Fruit fly (Drosophila melanogaster) whole organism, prepupa: ENCODE results near the gene Syx1A.

Experiments
- Blimp-1 ChIP-seq: fragments of 200-800 bp; sonication (Bioruptor generic); optimal IDR thresholded peaks from 3 replicates; lab custom pipeline; 2017; ENCODE audit warnings: missing biosample characterization, missing genetic modification characterization, mild to moderate bottlenecking, moderate library complexity, missing genetic modification reagents
- CG10631 ChIP-seq: fragments of 200-800 bp; sonication (Bioruptor generic); optimal IDR thresholded peaks from 2 replicates; lab custom pipeline; 2016; ENCODE audit warnings: missing biosample characterization, missing genetic modification characterization
- CG10669 ChIP-seq: fragments of 200-800 bp; sonication (Bioruptor generic); optimal IDR thresholded peaks from 3 replicates; lab custom pipeline; 2018; ENCODE audit warnings: missing biosample characterization, mild to moderate bottlenecking, missing genetic modification characterization, moderate library complexity
- CG15336 ChIP-seq: fragments of 200-800 bp; sonication (Bioruptor generic); IDR thresholded peaks from 2 replicates; pipeline ENCODE4 v1.3.6; 2022; ENCODE audit warnings: missing biosample characterization, missing genetic modification characterization
- CG16779 ChIP-seq: fragments of 200-800 bp; sonication (Bioruptor generic); optimal IDR thresholded peaks from 3 replicates; lab custom pipeline; 2017; ENCODE audit warnings: missing biosample characterization, mild to moderate bottlenecking, missing genetic modification characterization
- CG3032 ChIP-seq: fragments of 200-800 bp; optimal IDR thresholded peaks from 2 replicates; lab custom pipeline; 2019; ENCODE audit warnings: missing biosample characterization, mild to moderate bottlenecking, missing genetic modification characterization, moderate library complexity
- CG31627 ChIP-seq: fragments of 200-800 bp; sonication (Bioruptor generic); optimal IDR thresholded peaks from 3 replicates; lab custom pipeline; 2016; ENCODE audit warnings: missing biosample characterization, missing genetic modification characterization
- CG32006 ChIP-seq: fragments of 200-800 bp; sonication (Bioruptor generic); optimal IDR thresholded peaks from 3 replicates; lab custom pipeline; 2017; ENCODE audit warnings: missing biosample characterization, mild to moderate bottlenecking, missing genetic modification characterization
- CG4318 ChIP-seq: fragments of 200-800 bp; sonication (Bioruptor generic); optimal IDR thresholded peaks from 3 replicates; lab custom pipeline; 2017; ENCODE audit warnings: missing biosample characterization, mild to moderate bottlenecking, missing genetic modification characterization
- CG6163 ChIP-seq: fragments of 200-800 bp; sonication (Bioruptor generic); IDR thresholded peaks from 3 replicates; pipeline ENCODE4 v1.3.6; 2022; ENCODE audit warnings: missing biosample characterization, missing genetic modification characterization
- CG6276 ChIP-seq: fragments of 200-800 bp; sonication (Bioruptor generic); optimal IDR thresholded peaks from 2 replicates; lab custom pipeline; 2017; ENCODE audit warnings: missing biosample characterization, mild to moderate bottlenecking, missing genetic modification characterization
- CG6808 ChIP-seq: fragments of 200-800 bp; sonication (Bioruptor generic); optimal IDR thresholded peaks from 3 replicates; lab custom pipeline; 2017; ENCODE audit warnings: missing biosample characterization, missing genetic modification characterization, mild to moderate bottlenecking, moderate library complexity, missing genetic modification reagents
- CG8632 ChIP-seq: fragments of 200-800 bp; sonication (Bioruptor generic); optimal IDR thresholded peaks from 3 replicates; lab custom pipeline; 2016; ENCODE audit warnings: missing biosample characterization, missing genetic modification characterization
- Eip78C ChIP-seq: fragments of 200-800 bp; sonication (Bioruptor generic); peaks from one replicate; lab custom pipeline; 2016; ENCODE audit warnings: missing biosample characterization, missing genetic modification characterization
- Eip93F ChIP-seq: fragments of 200-800 bp; sonication (Bioruptor generic); optimal IDR thresholded peaks from 2 replicates; lab custom pipeline; 2016; ENCODE audit warnings: missing biosample characterization, mild to moderate bottlenecking, missing genetic modification characterization
- Ets21C ChIP-seq: fragments of 200-800 bp; sonication (Bioruptor generic); optimal IDR thresholded peaks from 3 replicates; lab custom pipeline; 2016; ENCODE audit warnings: missing biosample characterization, missing genetic modification characterization
- Ets96B ChIP-seq: fragments of 200-800 bp; optimal IDR thresholded peaks from 2 replicates; lab custom pipeline; 2019; ENCODE audit warnings: missing biosample characterization, mild to moderate bottlenecking, missing genetic modification characterization, moderate library complexity
- Hr38 ChIP-seq: sonication (Bioruptor generic); optimal IDR thresholded peaks from 2 replicates; lab custom pipeline; 2016; ENCODE audit warnings: missing biosample characterization, missing genetic modification characterization
- Hr4 ChIP-seq: fragments of 200-800 bp; sonication (Bioruptor generic); optimal IDR thresholded peaks from 3 replicates; lab custom pipeline; 2016; ENCODE audit warnings: missing biosample characterization, missing genetic modification characterization
- Met ChIP-seq: fragments of 200-800 bp; sonication (Bioruptor generic); optimal IDR thresholded peaks from 3 replicates; lab custom pipeline; 2016; ENCODE audit warnings: missing biosample characterization, missing genetic modification characterization
- Smox ChIP-seq: fragments of 200-800 bp; sonication (Bioruptor generic); optimal IDR thresholded peaks from 3 replicates; lab custom pipeline; 2016; ENCODE audit warnings: missing biosample characterization, missing genetic modification characterization
- Sox14 ChIP-seq: fragments of 200-800 bp; sonication (Bioruptor generic); optimal IDR thresholded peaks from 3 replicates; lab custom pipeline; 2016; ENCODE audit warnings: missing biosample characterization, missing genetic modification characterization
- acj6 ChIP-seq: fragments of 200-800 bp; sonication (Bioruptor generic); optimal IDR thresholded peaks from 3 replicates; lab custom pipeline; 2016; ENCODE audit warnings: missing biosample characterization, missing genetic modification characterization
- dac ChIP-seq: fragments of 200-800 bp; sonication (Bioruptor generic); optimal IDR thresholded peaks from 2 replicates; lab custom pipeline; 2017; ENCODE audit warnings: missing biosample characterization, mild to moderate bottlenecking, missing genetic modification characterization
- fd59A ChIP-seq: fragments of 200-800 bp; sonication (Bioruptor generic); optimal IDR thresholded peaks from 2 replicates; lab custom pipeline; 2017; ENCODE audit warnings: missing biosample characterization, mild to moderate bottlenecking, missing genetic modification characterization, missing genetic modification reagents
- fkh ChIP-seq: fragments of 200-800 bp; sonication (Bioruptor generic); optimal IDR thresholded peaks from 3 replicates; lab custom pipeline; 2017; ENCODE audit warnings: missing biosample characterization, mild to moderate bottlenecking, missing genetic modification characterization, moderate library complexity
- lz ChIP-seq: fragments of 200-800 bp; sonication (Bioruptor generic); optimal IDR thresholded peaks from 3 replicates; lab custom pipeline; 2016; ENCODE audit warnings: missing biosample characterization, missing genetic modification characterization
- ss ChIP-seq, 2 experiments: fragments of 200-800 bp; sonication (Bioruptor generic); optimal IDR thresholded peaks; 2 replicates in 1 of 2; 3 replicates in 1 of 2; lab custom pipeline; 2017 to 2018; ENCODE audit warnings: mild to moderate bottlenecking in 2 of 2, missing biosample characterization in 2 of 2, missing genetic modification characterization in 2 of 2, moderate library complexity in 1 of 2
- vri ChIP-seq: fragments of 200-800 bp; sonication (Bioruptor generic); optimal IDR thresholded peaks from 3 replicates; lab custom pipeline; 2016; ENCODE audit warnings: missing biosample characterization, mild to moderate bottlenecking, missing genetic modification characterization

The Syx1A gene

DNA sequence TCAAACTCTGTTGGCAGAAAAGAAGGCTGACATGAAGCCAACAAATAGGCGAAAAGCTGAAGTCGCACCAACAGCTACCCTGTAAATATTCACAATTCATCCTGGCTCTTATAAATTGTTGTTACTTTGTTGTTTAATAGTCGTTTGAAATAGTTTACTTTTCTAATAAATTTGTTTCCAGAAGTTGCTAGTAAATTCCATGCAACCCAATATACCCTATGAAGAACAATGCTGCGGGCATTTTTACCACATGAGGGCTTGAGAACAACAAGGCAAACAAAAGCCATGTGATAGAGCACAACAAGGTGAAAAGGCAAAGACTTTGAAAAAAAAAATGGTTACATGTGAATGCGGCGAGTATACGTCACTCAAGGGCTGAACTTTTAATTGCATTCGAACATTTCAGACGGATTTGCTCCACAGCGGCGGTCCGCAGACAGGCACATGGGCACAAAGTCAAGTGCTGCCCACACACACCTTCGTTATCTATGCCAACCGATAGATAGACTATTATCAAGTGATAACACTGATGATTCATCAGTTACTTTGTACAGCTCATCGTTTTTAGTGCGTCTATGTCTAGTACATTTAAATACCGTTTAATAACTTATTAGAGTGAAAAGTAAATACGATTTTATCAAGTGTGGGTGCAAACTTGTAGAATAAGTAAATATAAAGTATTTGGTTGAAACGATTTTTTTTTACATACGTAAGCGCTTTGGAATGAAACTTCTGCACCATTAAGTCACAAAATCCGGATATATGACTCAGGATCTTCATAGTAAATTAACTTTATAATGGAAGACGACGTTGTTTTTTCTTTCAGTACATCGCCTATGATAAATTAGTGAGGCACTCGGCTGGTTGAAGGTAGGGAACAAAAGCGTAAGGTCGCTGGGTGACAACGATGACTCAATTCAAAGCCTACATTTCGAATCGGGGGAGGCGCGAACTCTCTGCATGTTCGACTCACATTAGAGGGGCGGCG lies 6.2 kb downstream of the Syx1A start (continued):
- peak; percentile 25 for TF ChIP-seq dac (GFP tag; lab: Kevin White, UChicago)
- peak; percentile 39 for TF ChIP-seq CG8632
- peak; percentile 43 for TF ChIP-seq CG6276 (GFP tag; lab: Kevin White, UChicago)
- TF ChIP-seq Met (GFP tag; lab: Kevin White, UChicago): peak; percentile 74
- TF ChIP-seq fkh: peak; percentile 17
- peak; percentile 18 for TF ChIP-seq CG6808 (GFP tag; lab: Kevin White, UChicago)
- TF ChIP-seq fd59A: peak; percentile 17
- TF ChIP-seq Hr38 (GFP tag; lab: Kevin White, UChicago): no peak
- peak; percentile 84 for TF ChIP-seq CG31627
- TF ChIP-seq CG32006 (GFP tag; lab: Kevin White, UChicago): peak; percentile 72

DNA sequence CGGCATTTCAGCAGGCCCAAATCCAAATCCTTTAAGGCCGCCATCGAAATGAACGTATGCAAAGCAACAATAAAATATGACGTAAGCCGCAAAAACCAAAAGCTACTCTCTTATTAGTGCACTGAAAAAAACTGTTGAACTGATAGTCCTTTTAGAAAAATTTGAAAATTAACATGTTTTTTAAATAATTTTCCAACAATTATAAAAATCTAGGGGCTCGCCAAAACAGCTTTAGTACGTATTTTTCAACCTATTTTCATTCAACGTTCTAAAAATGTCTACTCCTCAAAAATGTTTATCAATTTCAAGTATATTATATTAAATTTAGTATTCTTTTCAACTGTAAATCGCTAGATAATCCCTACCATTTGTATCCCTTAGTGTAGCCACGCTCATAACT lies 12.1 kb downstream of the Syx1A start:
- TF ChIP-seq Eip78C (GFP tag; lab: Kevin White, UChicago) (peak; percentile 53), CG32006 (GFP tag; lab: Kevin White, UChicago) (no peak), Ets96B (no peak), Hr4 (GFP tag; lab: Kevin White, UChicago) (peak; percentile 2)

DNA sequence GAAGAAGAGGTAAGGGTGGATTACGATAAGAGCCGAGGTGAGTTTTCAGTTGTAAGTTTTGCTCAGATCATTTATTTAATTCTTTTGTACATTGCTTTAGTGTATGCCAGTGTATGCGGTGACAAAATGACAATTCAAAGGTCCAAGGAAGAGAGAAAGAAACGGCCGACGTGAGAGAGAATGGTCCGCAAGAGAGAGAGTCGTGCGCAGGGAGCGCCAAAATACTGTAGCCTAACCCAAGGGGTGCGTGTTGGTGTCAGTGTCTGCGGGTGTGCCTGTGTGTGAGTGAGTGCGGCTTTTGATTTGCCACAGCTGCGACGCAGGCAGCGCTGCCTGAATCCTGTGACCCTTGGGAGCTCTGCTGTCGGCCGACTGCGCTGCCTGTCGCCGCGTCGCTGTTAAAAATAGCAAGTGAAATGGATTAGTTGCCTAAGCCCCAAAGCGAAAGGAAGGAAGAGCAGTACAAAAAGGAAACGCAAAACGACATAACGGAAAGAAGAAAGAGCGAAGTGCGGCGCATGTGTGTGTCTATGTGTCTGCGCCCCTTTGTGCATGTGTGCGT lies 12.9 kb downstream of the Syx1A start:
- peak in 1 of 2 experiments; percentile 18 for TF ChIP-seq ss (GFP tag; optimal IDR thresholded peaks at IDR 0.05; lab: Kevin White, UChicago)
- TF ChIP-seq CG10631 (GFP tag; lab: Kevin White, UChicago): no peak
- TF ChIP-seq CG6808 (GFP tag; lab: Kevin White, UChicago): peak; percentile 18
- no peak for TF ChIP-seq Ets21C

DNA sequence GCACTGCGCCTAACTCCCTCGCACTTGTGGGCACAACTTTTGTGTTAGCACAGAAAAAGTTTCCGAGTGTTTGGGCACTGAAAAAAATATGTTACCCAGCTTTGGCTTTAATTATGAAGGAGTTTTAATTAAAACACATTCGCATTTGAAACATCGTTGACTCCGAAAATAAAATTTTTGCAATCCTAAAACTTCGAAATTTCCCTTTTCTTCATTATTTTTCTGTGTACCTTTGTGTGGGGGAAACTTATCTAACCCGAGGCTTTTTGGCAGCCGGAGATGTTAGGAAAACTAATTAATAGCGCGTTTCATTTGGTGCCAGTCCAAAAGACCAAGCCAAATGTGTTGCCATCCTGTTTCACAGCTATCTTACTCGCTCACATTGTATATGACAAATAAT lies 13.9 kb downstream of the Syx1A start:
- no peak for TF ChIP-seq Smox
- TF ChIP-seq CG6808 (GFP tag; lab: Kevin White, UChicago): no peak
- TF ChIP-seq CG10669 (GFP tag; lab: Kevin White, UChicago): no peak
- no peak for TF ChIP-seq CG4318
- TF ChIP-seq Sox14 (GFP tag; lab: Kevin White, UChicago): no peak
- TF ChIP-seq CG16779 (tag; lab: Kevin White, UChicago): no peak
- TF ChIP-seq Blimp-1: no peak
- no peak for TF ChIP-seq CG15336 (GFP tag; lab: Robert Waterston, UW)

DNA sequence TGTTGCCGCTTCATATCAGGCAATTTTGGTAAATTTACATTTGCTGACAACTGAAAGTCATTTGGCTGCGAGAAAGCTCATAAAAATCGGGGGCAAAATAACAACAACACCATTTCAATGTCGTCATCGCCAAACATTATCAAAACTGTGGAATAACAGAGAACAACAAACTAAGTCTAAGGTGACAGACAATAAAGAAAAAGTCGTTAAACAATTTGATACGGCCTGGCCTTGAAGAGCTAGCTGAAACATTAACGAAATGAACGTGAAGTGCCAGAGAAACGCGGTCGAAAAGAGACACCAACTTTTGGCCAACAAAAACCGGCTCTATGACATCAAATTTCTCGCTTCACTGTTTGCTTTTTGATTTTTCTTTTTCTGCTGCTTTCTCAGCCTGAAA lies 15.4 kb downstream of the Syx1A start:
- TF ChIP-seq fkh (peak; percentile 21), dac (GFP tag; lab: Kevin White, UChicago) (no peak)
- TF ChIP-seq, all 60 proteins: peak for 1

DNA sequence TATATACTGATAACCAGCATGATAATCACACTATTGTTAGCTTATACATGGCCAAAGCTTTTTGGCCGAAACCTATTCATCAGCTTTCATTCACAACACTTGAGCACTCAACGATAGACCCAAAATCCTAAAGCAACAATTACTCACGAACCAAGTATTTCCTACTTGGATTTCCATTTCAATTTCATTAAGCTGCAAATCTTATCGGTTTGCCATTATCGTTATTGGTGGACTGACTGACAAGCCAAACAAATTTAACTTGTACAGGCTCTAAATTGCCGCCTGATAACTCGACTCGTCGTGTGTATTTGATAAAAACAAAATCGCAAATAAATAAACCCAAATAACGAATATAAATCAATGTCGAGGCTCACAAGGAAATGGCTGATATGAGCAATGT lies 20.6 kb downstream of the Syx1A start:
- TF ChIP-seq vri (GFP tag; lab: Kevin White, UChicago): peak; percentile 13
- TF ChIP-seq CG3032 (tag; lab: Kevin White, UChicago): no peak
- TF ChIP-seq Eip93F (GFP tag; lab: Kevin White, UChicago): peak; percentile 40

DNA sequence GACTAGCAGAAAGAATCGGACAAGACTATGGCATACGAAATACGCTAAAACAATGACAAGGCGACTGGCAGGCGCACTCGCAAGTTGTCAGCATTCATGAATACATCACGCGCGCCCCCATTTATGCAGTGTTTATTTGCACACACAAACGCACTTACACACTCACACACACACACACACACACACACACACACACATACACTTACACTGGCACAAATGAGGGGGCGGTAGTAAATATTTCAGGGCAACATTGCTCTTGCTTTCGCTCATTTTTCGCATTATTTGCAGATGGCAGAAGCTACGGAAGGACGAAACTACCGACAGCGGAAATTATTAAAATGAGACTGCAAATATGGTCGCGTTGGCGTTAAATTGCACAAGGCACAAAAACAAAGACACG lies 25.9 kb downstream of the Syx1A start:
- TF ChIP-seq acj6 (GFP tag; lab: Kevin White, UChicago) (no peak), lz (GFP tag; lab: Kevin White, UChicago) (no peak), Ets96B (no peak), CG6163 (no peak)
